Fruit fly (Drosophila melanogaster) whole organism, embryonic: ENCODE data around the gene CG6724.

Source experiments
- Atf-2 ChIP-seq: fragments of 200-800 bp; sonication (Bioruptor generic); optimal IDR thresholded peaks from 2 replicates; lab custom pipeline; 2016; ENCODE audit warnings: missing biosample characterization, missing genetic modification characterization
- Atf6 ChIP-seq: fragments of 200-800 bp; sonication (Bioruptor generic); IDR thresholded peaks from 2 replicates; pipeline ENCODE4 v1.3.6; 2022; ENCODE audit warnings: missing biosample characterization, missing genetic modification characterization
- BtbVII ChIP-seq: fragments of 200-800 bp; sonication (Bioruptor generic); optimal IDR thresholded peaks from 3 replicates; lab custom pipeline; 2017; ENCODE audit warnings: missing biosample characterization, mild to moderate bottlenecking, missing genetic modification characterization
- CG12659 ChIP-seq: fragments of 200-800 bp; sonication (Bioruptor generic); optimal IDR thresholded peaks from 3 replicates; lab custom pipeline; 2017; ENCODE audit warnings: mild to moderate bottlenecking, missing biosample characterization, missing genetic modification reagents, missing genetic modification characterization
- CG13424 ChIP-seq: fragments of 200-800 bp; sonication (Bioruptor generic); optimal IDR thresholded peaks from 2 replicates; lab custom pipeline; 2019; ENCODE audit warnings: missing biosample characterization, mild to moderate bottlenecking, missing genetic modification characterization, moderate library complexity
- CG16779 ChIP-seq: fragments of 200-800 bp; sonication (Bioruptor generic); IDR thresholded peaks from 2 replicates; pipeline ENCODE4 v1.3.6; 2022; ENCODE audit warnings: missing biosample characterization, missing genetic modification characterization
- CG17359 ChIP-seq: fragments of 200-800 bp; sonication (Bioruptor generic); optimal IDR thresholded peaks from 3 replicates; lab custom pipeline; 2018; ENCODE audit warnings: missing biosample characterization, mild to moderate bottlenecking, missing genetic modification characterization, moderate library complexity
- CG18764 ChIP-seq: fragments of 200-800 bp; sonication (Bioruptor generic); optimal IDR thresholded peaks from 3 replicates; lab custom pipeline; 2016; ENCODE audit warnings: missing biosample characterization, missing genetic modification characterization
- CG2889 ChIP-seq: fragments of 200-800 bp; sonication (Bioruptor generic); IDR thresholded peaks from 3 replicates; pipeline ENCODE4 v1.3.6; 2022; ENCODE audit warnings: missing biosample characterization, missing genetic modification characterization
- CG31365 ChIP-seq: fragments of 200-800 bp; sonication (Bioruptor generic); optimal IDR thresholded peaks from 2 replicates; lab custom pipeline; 2018; ENCODE audit warnings: missing biosample characterization, mild to moderate bottlenecking, missing genetic modification characterization
- CG32532 ChIP-seq: fragments of 200-800 bp; sonication (Bioruptor generic); IDR thresholded peaks from 2 replicates; pipeline ENCODE4 v1.3.6; 2022; ENCODE audit warnings: missing biosample characterization, missing genetic modification characterization
- CG34376 ChIP-seq: fragments of 200-800 bp; sonication (Bioruptor generic); optimal IDR thresholded peaks from 2 replicates; lab custom pipeline; 2018; ENCODE audit warnings: missing biosample characterization, mild to moderate bottlenecking, missing genetic modification characterization
- CG4424 ChIP-seq: fragments of 200-800 bp; sonication (Bioruptor generic); optimal IDR thresholded peaks from 3 replicates; lab custom pipeline; 2016; ENCODE audit warnings: missing biosample characterization, missing genetic modification characterization
- CG5180 ChIP-seq: fragments of 200-800 bp; sonication (Bioruptor generic); optimal IDR thresholded peaks from 3 replicates; lab custom pipeline; 2017; ENCODE audit warnings: missing biosample characterization, missing genetic modification characterization, mild to moderate bottlenecking, moderate library complexity, missing genetic modification reagents
- CG5245 ChIP-seq: fragments of 200-800 bp; sonication (Bioruptor generic); optimal IDR thresholded peaks from 3 replicates; lab custom pipeline; 2016; ENCODE audit warnings: missing biosample characterization, missing genetic modification characterization
- CG6689 ChIP-seq: fragments of 200-800 bp; sonication (Bioruptor generic); IDR thresholded peaks from 2 replicates; pipeline ENCODE4 v1.3.6; 2022; ENCODE audit warnings: missing biosample characterization, missing genetic modification characterization
- CG7786 ChIP-seq: fragments of 200-800 bp; sonication (Bioruptor generic); optimal IDR thresholded peaks from 2 replicates; lab custom pipeline; 2016; ENCODE audit warnings: missing biosample characterization, missing genetic modification characterization
- CG8281 ChIP-seq: fragments of 200-800 bp; sonication (Bioruptor generic); optimal IDR thresholded peaks from 2 replicates; lab custom pipeline; 2018; ENCODE audit warnings: missing biosample characterization, mild to moderate bottlenecking, missing genetic modification characterization, moderate library complexity
- Dfd ChIP-seq, 2 experiments: fragments of >200 bp; optimal IDR thresholded peaks; 2 replicates each; lab custom pipeline; 2017; ENCODE audit warnings: missing biosample characterization in 2 of 2, missing genetic modification characterization in 2 of 2
- Eip74EF ChIP-seq, 2 experiments: fragments of 200-800 bp in 1 of 2; fragments of >200 bp in 1 of 2; sonication (Bioruptor generic) in 1 of 2; optimal IDR thresholded peaks; 2 replicates each; lab custom pipeline; 2017 to 2019; ENCODE audit warnings: missing biosample characterization in 2 of 2, missing genetic modification characterization in 2 of 2, mild to moderate bottlenecking in 1 of 2, moderate library complexity in 1 of 2
- Fer2 ChIP-seq: fragments of 200-800 bp; sonication (Bioruptor generic); optimal IDR thresholded peaks from 2 replicates; lab custom pipeline; 2018; ENCODE audit warnings: missing biosample characterization, mild to moderate bottlenecking, missing genetic modification characterization, moderate library complexity
- Gsc ChIP-seq: fragments of 200-800 bp; sonication (Bioruptor generic); IDR thresholded peaks from 2 replicates; pipeline ENCODE4 v1.3.6; 2022; ENCODE audit warnings: missing biosample characterization, missing genetic modification characterization
- MBD-R2 ChIP-seq: fragments of 200-800 bp; sonication (Bioruptor generic); IDR thresholded peaks from 2 replicates; pipeline ENCODE4 v1.3.6; 2022; ENCODE audit warnings: missing biosample characterization, missing genetic modification characterization
- Nf-YB ChIP-seq: fragments of 200-800 bp; sonication (Bioruptor generic); optimal IDR thresholded peaks from 3 replicates; lab custom pipeline; 2019; ENCODE audit warnings: missing biosample characterization, mild to moderate bottlenecking, missing genetic modification characterization, moderate library complexity
- PHDP ChIP-seq: fragments of 200-800 bp; sonication (Bioruptor generic); optimal IDR thresholded peaks from 3 replicates; lab custom pipeline; 2018; ENCODE audit warnings: missing biosample characterization, mild to moderate bottlenecking, missing genetic modification characterization, moderate library complexity
- Poxn ChIP-seq: fragments of 200-800 bp; sonication (Bioruptor generic); IDR thresholded peaks from 2 replicates; pipeline ENCODE4 v1.3.6; 2022; ENCODE audit warnings: missing biosample characterization, missing genetic modification characterization
- Ptx1 ChIP-seq: fragments of 200-800 bp; sonication (Bioruptor generic); IDR thresholded peaks from 2 replicates; pipeline ENCODE4 v1.3.6; 2022; ENCODE audit warnings: missing biosample characterization, missing genetic modification characterization
- ara ChIP-seq: fragments of 200-800 bp; sonication (Bioruptor generic); IDR thresholded peaks from 2 replicates; pipeline ENCODE4 v1.3.6; 2022; ENCODE audit warnings: missing biosample characterization, missing genetic modification characterization
- bab2 ChIP-seq: fragments of 200-800 bp; sonication (Bioruptor generic); optimal IDR thresholded peaks from 2 replicates; lab custom pipeline; 2016; ENCODE audit warnings: missing biosample characterization, missing genetic modification characterization
- bsh ChIP-seq, 2 experiments: fragments of 200-800 bp; sonication (Bioruptor generic); optimal IDR thresholded peaks; 2 replicates each; lab custom pipeline; 2017 to 2018; ENCODE audit warnings: mild to moderate bottlenecking in 2 of 2, missing biosample characterization in 2 of 2, missing genetic modification characterization in 2 of 2, moderate library complexity in 1 of 2
- fd64A ChIP-seq: fragments of 200-800 bp; sonication (Bioruptor generic); optimal IDR thresholded peaks from 3 replicates; lab custom pipeline; 2018; ENCODE audit warnings: missing biosample characterization, mild to moderate bottlenecking, missing genetic modification characterization
- ham ChIP-seq: fragments of 200-800 bp; sonication (Bioruptor generic); IDR thresholded peaks from 2 replicates; pipeline ENCODE4 v1.3.6; 2022; ENCODE audit warnings: missing biosample characterization, missing genetic modification characterization
- hb ChIP-seq: fragments of 200-800 bp; sonication (Bioruptor generic); IDR thresholded peaks from 3 replicates; pipeline ENCODE4 v1.3.6; 2022; ENCODE audit warnings: missing biosample characterization, missing genetic modification characterization; ENCODE audit not compliant: partially characterized antibody
- hbn ChIP-seq: fragments of 200-800 bp; sonication (Bioruptor generic); IDR thresholded peaks from 2 replicates; pipeline ENCODE4 v1.3.6; 2022; ENCODE audit warnings: missing biosample characterization, missing genetic modification characterization; ENCODE audit not compliant: partially characterized antibody
- hkb ChIP-seq, 2 experiments: fragments of 200-800 bp in 1 of 2; fragments of >200 bp in 1 of 2; sonication (Bioruptor generic) in 1 of 2; IDR thresholded peaks in 1 of 2; optimal IDR thresholded peaks in 1 of 2; 2 replicates each; pipeline versions ENCODE4 v1.3.6 to Lab custom; 2017 to 2022; ENCODE audit warnings: missing biosample characterization in 1 of 2, missing genetic modification characterization in 1 of 2
- insv ChIP-seq, 2 experiments: fragments of 200-800 bp; sonication (Bioruptor generic); optimal IDR thresholded peaks; 3 replicates each; lab custom pipeline; 2016 to 2018; ENCODE audit warnings: missing biosample characterization in 2 of 2, missing genetic modification characterization in 2 of 2
- jigr1 ChIP-seq: fragments of 200-800 bp; sonication (Bioruptor generic); IDR thresholded peaks from 3 replicates; pipeline ENCODE4 v1.3.6; 2022; ENCODE audit warnings: missing biosample characterization, missing genetic modification characterization
- jumu ChIP-seq: fragments of 200-800 bp; sonication (Bioruptor generic); optimal IDR thresholded peaks from 3 replicates; lab custom pipeline; 2016; ENCODE audit warnings: missing biosample characterization, missing genetic modification characterization
- lov ChIP-seq, 2 experiments: fragments of 200-800 bp in 1 of 2; fragments of >200 bp in 1 of 2; sonication (Bioruptor generic) in 1 of 2; IDR thresholded peaks in 1 of 2; optimal IDR thresholded peaks in 1 of 2; 2 replicates in 1 of 2; 3 replicates in 1 of 2; pipeline versions ENCODE4 v1.3.6 to Lab custom; 2017 to 2022; ENCODE audit warnings: missing biosample characterization in 1 of 2, missing genetic modification characterization in 1 of 2
- mld ChIP-seq: fragments of 200-800 bp; sonication (Bioruptor generic); IDR thresholded peaks from 3 replicates; pipeline ENCODE4 v1.3.6; 2022; ENCODE audit warnings: missing biosample characterization, missing genetic modification characterization; ENCODE audit not compliant: partially characterized antibody
- psq ChIP-seq: fragments of 200-800 bp; sonication (Bioruptor generic); optimal IDR thresholded peaks from 2 replicates; lab custom pipeline; 2017; ENCODE audit warnings: missing biosample characterization, missing genetic modification characterization
- schlank ChIP-seq: fragments of 200-800 bp; sonication (Bioruptor generic); optimal IDR thresholded peaks from 2 replicates; lab custom pipeline; 2018; ENCODE audit warnings: missing biosample characterization, mild to moderate bottlenecking, missing genetic modification characterization
- scrt ChIP-seq: fragments of 200-800 bp; sonication (Bioruptor generic); optimal IDR thresholded peaks from 2 replicates; lab custom pipeline; 2018; ENCODE audit warnings: missing biosample characterization, mild to moderate bottlenecking, missing genetic modification characterization, moderate library complexity
- sd ChIP-seq: fragments of 200-800 bp; sonication (Bioruptor generic); optimal IDR thresholded peaks from 3 replicates; lab custom pipeline; 2018; ENCODE audit warnings: missing biosample characterization, mild to moderate bottlenecking, missing genetic modification characterization, moderate library complexity
- sr ChIP-seq: fragments of 200-800 bp; sonication (Bioruptor generic); IDR thresholded peaks from 3 replicates; pipeline ENCODE4 v1.3.6; 2022; ENCODE audit warnings: missing biosample characterization, missing genetic modification characterization
- ssp ChIP-seq: fragments of 200-800 bp; sonication (Bioruptor generic); IDR thresholded peaks from 2 replicates; pipeline ENCODE4 v1.3.6; 2022; ENCODE audit warnings: missing biosample characterization, missing genetic modification characterization
- tap ChIP-seq: fragments of 200-800 bp; optimal IDR thresholded peaks from 3 replicates; lab custom pipeline; 2019; ENCODE audit warnings: missing biosample characterization, mild to moderate bottlenecking, missing genetic modification characterization, moderate library complexity
- toy ChIP-seq: fragments of 200-800 bp; sonication (Bioruptor generic); IDR thresholded peaks from 2 replicates; pipeline ENCODE4 v1.3.6; 2022; ENCODE audit warnings: missing biosample characterization, missing genetic modification characterization
- zfh2 ChIP-seq: fragments of 200-800 bp; sonication (Bioruptor generic); optimal IDR thresholded peaks from 2 replicates; lab custom pipeline; 2016; ENCODE audit warnings: missing biosample characterization, missing genetic modification characterization

The CG6724 gene

dm6 chr2L:10732343-10732808 lies 37.4 kb downstream of the CG6724 start, which contains the start of the genes EMC3 and Dpy-30L1 (continued):
- TF ChIP-seq schlank (tag; lab: Kevin White, UChicago), result no peak
- TF ChIP-seq sd, result no peak
- no peak for TF ChIP-seq ara (GFP tag; lab: Robert Waterston, UW)
- no peak for TF ChIP-seq CG31365
- TF ChIP-seq fd64A (GFP tag; lab: Kevin White, UChicago), result no peak
- TF ChIP-seq zfh2 (GFP tag; lab: Kevin White, UChicago), result peak; percentile 33
- no peak for TF ChIP-seq CG2889 (GFP tag; lab: Robert Waterston, UW)
- TF ChIP-seq toy (GFP tag; lab: Robert Waterston, UW), result no peak
- TF ChIP-seq lov (optimal IDR thresholded peaks at IDR 0.05; lab: Kevin White, UChicago), result no peak
- no peak for TF ChIP-seq lov (GFP tag; IDR thresholded peaks at IDR 0.05; lab: Robert Waterston, UW)
- peak; percentile 24 for TF ChIP-seq Atf-2 (GFP tag; lab: Kevin White, UChicago)
- TF ChIP-seq Ptx1 (GFP tag; lab: Robert Waterston, UW), result peak; percentile 63
- peak; percentile 84 for TF ChIP-seq hbn (GFP tag; lab: Robert Waterston, UW)
- TF ChIP-seq CG17359 (tag; lab: Kevin White, UChicago), result peak; percentile 59
- TF ChIP-seq sr, result no peak
- no peak for TF ChIP-seq psq (GFP tag; lab: Kevin White, UChicago)
- no peak for TF ChIP-seq CG5180 (GFP tag; lab: Kevin White, UChicago)
- TF ChIP-seq CG12659 (GFP tag; lab: Kevin White, UChicago), result peak; percentile 83
- TF ChIP-seq Gsc (GFP tag; lab: Robert Waterston, UW), result no peak
- no peak for TF ChIP-seq hkb (optimal IDR thresholded peaks at IDR 0.05; lab: Kevin White, UChicago)
- TF ChIP-seq hkb (GFP tag; IDR thresholded peaks at IDR 0.05; lab: Robert Waterston, UW), result peak; percentile 57
- TF ChIP-seq Atf6 (GFP tag; lab: Robert Waterston, UW), result peak; percentile 22; the same call in 1 of the 2 replicates
- peak; percentile 19; the same call in 1 of the 2 replicates for TF ChIP-seq ssp
- peak in 1 of 2 experiments; percentile 53 for TF ChIP-seq bsh (GFP tag; optimal IDR thresholded peaks at IDR 0.05; lab: Kevin White, UChicago)
- peak; percentile 48 for TF ChIP-seq CG4424 (GFP tag; lab: Kevin White, UChicago)
- peak; percentile 2 for TF ChIP-seq Fer2 (tag; lab: Kevin White, UChicago)
- TF ChIP-seq bab2 (GFP tag; lab: Kevin White, UChicago), result peak; percentile 40
- TF ChIP-seq Nf-YB (GFP tag; lab: Kevin White, UChicago), result peak; percentile 25
- TF ChIP-seq jumu (GFP tag; lab: Kevin White, UChicago), result peak; percentile 27
- TF ChIP-seq ham (GFP tag; lab: Robert Waterston, UW), result no peak
- peak; percentile 67 for TF ChIP-seq PHDP (tag; lab: Kevin White, UChicago)
- peak; percentile 70 for TF ChIP-seq CG13424 (tag; lab: Kevin White, UChicago)
- no peak for TF ChIP-seq Poxn (GFP tag; lab: Robert Waterston, UW)
- peak; percentile 42 for TF ChIP-seq CG7786 (GFP tag; lab: Kevin White, UChicago)
- TF ChIP-seq CG34376 (GFP tag; lab: Kevin White, UChicago), result peak; percentile 45
- no peak for TF ChIP-seq CG5245
- TF ChIP-seq scrt, result no peak
- TF ChIP-seq CG18764 (GFP tag; lab: Kevin White, UChicago), result peak; percentile 18
- peak; percentile 73; the same call in 2 of the 3 replicates for TF ChIP-seq hb (GFP tag; lab: Robert Waterston, UW)
- TF ChIP-seq jigr1 (GFP tag; lab: Robert Waterston, UW), result no peak
- no peak for TF ChIP-seq BtbVII (GFP tag; lab: Kevin White, UChicago)
- TF ChIP-seq CG8281 (tag; lab: Kevin White, UChicago), result no peak
- TF ChIP-seq CG6689 (GFP tag; lab: Robert Waterston, UW), result peak; percentile 65
- no peak for TF ChIP-seq Eip74EF (GFP tag; optimal IDR thresholded peaks at IDR 0.05; lab: Kevin White, UChicago)
- no peak for TF ChIP-seq Dfd (GFP tag; optimal IDR thresholded peaks at IDR 0.05; lab: Kevin White, UChicago)
- TF ChIP-seq insv (GFP tag; optimal IDR thresholded peaks at IDR 0.05; lab: Kevin White, UChicago), result peak in 1 of 2 experiments; percentile 86
- TF ChIP-seq CG32532, result peak; percentile 42; the same call in 1 of the 2 replicates
- TF ChIP-seq mld (GFP tag; lab: Robert Waterston, UW), result 0 out of 3 replicates have a peak, but pooled peaks have one; percentile 29
- no peak for TF ChIP-seq CG16779 (GFP tag; lab: Robert Waterston, UW)
- peak; percentile 89 for TF ChIP-seq MBD-R2 (GFP tag; lab: Robert Waterston, UW)
- no peak for TF ChIP-seq tap
